Worm (Caenorhabditis elegans) whole organism, L4 larva: ENCODE data around the gene arrd-28.

ENCODE experiments used
- F26F4.8 ChIP-seq: fragments of 200-800 bp; sonication (Bioruptor generic); conservative IDR thresholded peaks from 2 replicates; pipeline ENCODE4 v1.3.6; 2022; ENCODE audit warnings: missing genetic modification characterization, missing compliant biosample characterization
- F37D6.2 ChIP-seq: sonication (generic microtip); optimal IDR thresholded peaks from 2 replicates; lab custom pipeline; 2016; ENCODE audit warnings: mild to moderate bottlenecking, missing genetic modification characterization, missing compliant biosample characterization
- F49E8.2 ChIP-seq: sonication (generic microtip); optimal IDR thresholded peaks from 2 replicates; lab custom pipeline; 2016; ENCODE audit warnings: missing compliant biosample characterization, mild to moderate bottlenecking, missing genetic modification characterization, borderline replicate concordance
- R02D3.7 ChIP-seq: fragments of 150-350 bp; sonication (generic microtip); optimal IDR thresholded peaks from 3 replicates; lab custom pipeline; 2014; ENCODE audit warnings: missing biosample characterization, missing genetic modification characterization
- T26A8.4 ChIP-seq: fragments of 200-800 bp; sonication (Bioruptor generic); IDR thresholded peaks from 2 replicates; pipeline ENCODE4 v1.3.6; 2022; ENCODE audit warnings: missing genetic modification characterization, missing compliant biosample characterization
- Y5F2A.4 ChIP-seq: fragments of 200-800 bp; sonication (Bioruptor generic); optimal IDR thresholded peaks from 2 replicates; lab custom pipeline; 2018; ENCODE audit warnings: mild to moderate bottlenecking, missing genetic modification characterization, missing compliant biosample characterization
- Y75B8A.6 ChIP-seq: fragments of 200-800 bp; sonication (Bioruptor generic); IDR thresholded peaks from 2 replicates; pipeline ENCODE4 v1.3.6; 2022; ENCODE audit warnings: missing genetic modification reagents, missing genetic modification characterization, missing compliant biosample characterization
- aha-1 ChIP-seq: fragments of 150-350 bp; peaks from one replicate; lab custom pipeline; 2014; ENCODE audit warnings: missing biosample characterization, missing genetic modification characterization
- ama-1 ChIP-seq: fragments of 150-350 bp; optimal IDR thresholded peaks from 2 replicates; lab custom pipeline; 2014; ENCODE audit warnings: inconsistent platforms, mixed read lengths
- ceh-28 ChIP-seq: fragments of 150-350 bp; optimal IDR thresholded peaks from 2 replicates; lab custom pipeline; 2014; ENCODE audit warnings: missing biosample characterization, missing genetic modification reagents, missing genetic modification characterization
- ceh-62 ChIP-seq: sonication (generic microtip); optimal IDR thresholded peaks from 2 replicates; lab custom pipeline; 2017; ENCODE audit warnings: missing biosample characterization, missing genetic modification characterization
- cey-2 ChIP-seq: sonication (generic microtip); optimal IDR thresholded peaks from 3 replicates; lab custom pipeline; 2017; ENCODE audit warnings: missing genetic modification characterization, mild to moderate bottlenecking, missing compliant biosample characterization, antibody characterized with exemption, borderline replicate concordance; ENCODE audit not compliant: insufficient read depth
- daf-16 ChIP-seq, 3 experiments: sonication (generic microtip); optimal IDR thresholded peaks; 2 replicates each; lab custom pipeline; 2016 to 2017; ENCODE audit warnings: missing genetic modification characterization in 3 of 3, missing genetic modification reagents in 3 of 3, mild to moderate bottlenecking in 2 of 3, missing compliant biosample characterization in 2 of 3, missing biosample characterization in 1 of 3, moderate library complexity in 1 of 3
- daf-19 ChIP-seq: fragments of 200-800 bp; sonication (Bioruptor generic); conservative IDR thresholded peaks from 2 replicates; pipeline ENCODE4 v1.3.6; 2022; ENCODE audit warnings: missing genetic modification characterization, missing compliant biosample characterization
- daf-8 ChIP-seq: fragments of 200-800 bp; sonication (Bioruptor generic); IDR thresholded peaks from 2 replicates; pipeline ENCODE4 v1.3.6; 2022; ENCODE audit warnings: missing genetic modification characterization, missing compliant biosample characterization
- dmd-6 ChIP-seq: fragments of 200-800 bp; sonication (Bioruptor generic); IDR thresholded peaks from 2 replicates; pipeline ENCODE4 v1.3.6; 2022; ENCODE audit warnings: missing genetic modification reagents, missing genetic modification characterization, missing compliant biosample characterization
- dpl-1 ChIP-seq: fragments of 150-350 bp; optimal IDR thresholded peaks from 2 replicates; lab custom pipeline; 2014; ENCODE audit warnings: missing biosample characterization, missing genetic modification reagents, missing genetic modification characterization
- duxl-1 ChIP-seq: sonication (generic microtip); optimal IDR thresholded peaks from 2 replicates; lab custom pipeline; 2016; ENCODE audit warnings: mild to moderate bottlenecking, missing genetic modification characterization, moderate library complexity, missing compliant biosample characterization; ENCODE audit not compliant: poor library complexity
- egl-27 ChIP-seq: sonication (generic microtip); optimal IDR thresholded peaks from 3 replicates; lab custom pipeline; 2017; ENCODE audit warnings: missing biosample characterization, missing genetic modification reagents, missing genetic modification characterization
- fkh-10 ChIP-seq: fragments of 150-350 bp; optimal IDR thresholded peaks from 2 replicates; lab custom pipeline; 2014; ENCODE audit warnings: missing biosample characterization, missing genetic modification reagents, missing genetic modification characterization
- hlh-30 ChIP-seq: sonication (generic microtip); optimal IDR thresholded peaks from 2 replicates; lab custom pipeline; 2017; ENCODE audit warnings: antibody characterized with exemption, mild to moderate bottlenecking, missing genetic modification characterization, missing compliant biosample characterization; ENCODE audit not compliant: insufficient read depth
- lin-38 ChIP-seq: fragments of 200-800 bp; sonication (Bioruptor generic); IDR thresholded peaks from 2 replicates; pipeline ENCODE4 v1.3.6; 2022; ENCODE audit warnings: missing genetic modification reagents, missing genetic modification characterization, missing compliant biosample characterization
- lir-3 ChIP-seq: sonication (generic microtip); optimal IDR thresholded peaks from 2 replicates; lab custom pipeline; 2016; ENCODE audit warnings: mild to moderate bottlenecking, missing genetic modification characterization, missing compliant biosample characterization
- lsy-2 ChIP-seq, 2 experiments: fragments of 150-350 bp in 1 of 2; sonication (generic microtip) in 1 of 2; optimal IDR thresholded peaks; 2 replicates each; lab custom pipeline; 2014 to 2017; ENCODE audit warnings: missing biosample characterization in 2 of 2, missing genetic modification characterization in 2 of 2
- madf-5 ChIP-seq, 2 experiments: fragments of 200-800 bp; sonication (Bioruptor generic); IDR thresholded peaks; 2 replicates each; pipeline ENCODE4 v1.3.6; 2022; ENCODE audit warnings: missing compliant biosample characterization in 2 of 2, missing genetic modification characterization in 2 of 2
- mdt-29 ChIP-seq: fragments of 200-800 bp; sonication (Bioruptor generic); IDR thresholded peaks from 2 replicates; pipeline ENCODE4 v1.3.6; 2022; ENCODE audit warnings: missing genetic modification reagents, missing genetic modification characterization, missing compliant biosample characterization
- mep-1 ChIP-seq: fragments of 150-350 bp; sonication (generic microtip); optimal IDR thresholded peaks from 3 replicates; lab custom pipeline; 2014; ENCODE audit warnings: missing biosample characterization, missing genetic modification characterization
- mxl-3 ChIP-seq: fragments of 200-800 bp; sonication (Bioruptor generic); optimal IDR thresholded peaks from 2 replicates; lab custom pipeline; 2018; ENCODE audit warnings: mild to moderate bottlenecking, missing genetic modification characterization, missing compliant biosample characterization
- nhr-237 ChIP-seq: sonication (generic microtip); optimal IDR thresholded peaks from 2 replicates; lab custom pipeline; 2017; ENCODE audit warnings: missing biosample characterization, missing genetic modification characterization
- nhr-25 ChIP-seq: sonication (generic microtip); optimal IDR thresholded peaks from 2 replicates; lab custom pipeline; 2017; ENCODE audit warnings: missing genetic modification characterization, mild to moderate bottlenecking, missing compliant biosample characterization, antibody characterized with exemption, moderate library complexity, borderline replicate concordance; ENCODE audit not compliant: insufficient read depth
- nhr-41 ChIP-seq: fragments of 200-800 bp; sonication (Bioruptor generic); IDR thresholded peaks from 2 replicates; pipeline ENCODE4 v1.3.6; 2022; ENCODE audit warnings: missing genetic modification reagents, missing genetic modification characterization, missing compliant biosample characterization
- nhr-48 ChIP-seq: sonication (generic microtip); optimal IDR thresholded peaks from 2 replicates; lab custom pipeline; 2016; ENCODE audit warnings: mild to moderate bottlenecking, missing genetic modification characterization, missing compliant biosample characterization
- nhr-77 ChIP-seq: fragments of 150-350 bp; optimal IDR thresholded peaks from 2 replicates; lab custom pipeline; 2014; ENCODE audit warnings: missing biosample characterization, missing genetic modification characterization
- php-3 ChIP-seq: fragments of 200-800 bp; sonication (Bioruptor generic); IDR thresholded peaks from 2 replicates; pipeline ENCODE4 v1.3.6; 2022; ENCODE audit warnings: missing genetic modification reagents, missing genetic modification characterization, missing compliant biosample characterization
- rbr-2 ChIP-seq: sonication (generic microtip); optimal IDR thresholded peaks from 2 replicates; lab custom pipeline; 2016; ENCODE audit warnings: missing genotype, missing genetic modification characterization, missing compliant biosample characterization
- skn-1 ChIP-seq: fragments of 150-350 bp; optimal IDR thresholded peaks from 2 replicates; lab custom pipeline; 2014; ENCODE audit warnings: missing biosample characterization, missing genetic modification characterization
- snpc-4 ChIP-seq: fragments of 150-350 bp; optimal IDR thresholded peaks from 2 replicates; lab custom pipeline; 2014; ENCODE audit warnings: missing biosample characterization, missing genetic modification characterization
- tag-97 ChIP-seq: fragments of 200-800 bp; sonication (Bioruptor generic); IDR thresholded peaks from 2 replicates; pipeline ENCODE4 v1.3.6; 2022; ENCODE audit warnings: missing genetic modification characterization, missing compliant biosample characterization
- tra-1 ChIP-seq: fragments of 200-800 bp; sonication (Bioruptor generic); IDR thresholded peaks from 2 replicates; pipeline ENCODE4 v1.3.6; 2022; ENCODE audit warnings: missing genetic modification reagents, missing genetic modification characterization, missing compliant biosample characterization
- unc-130 ChIP-seq: sonication (generic microtip); optimal IDR thresholded peaks from 2 replicates; lab custom pipeline; 2016; ENCODE audit warnings: missing genetic modification reagents, missing genetic modification characterization, missing compliant biosample characterization
- unc-62 ChIP-seq, 3 experiments: fragments of 150-350 bp in 1 of 3; sonication (generic microtip); optimal IDR thresholded peaks in 2 of 3; peaks in 1 of 3; 1 replicate in 1 of 3; 2 replicates in 2 of 3; lab custom pipeline; 2014 to 2017; ENCODE audit warnings: missing biosample characterization in 3 of 3, missing genetic modification characterization in 3 of 3, missing genetic modification reagents in 3 of 3, missing genotype in 1 of 3
- vab-7 ChIP-seq: fragments of 200-800 bp; sonication (Bioruptor generic); IDR thresholded peaks from 2 replicates; pipeline ENCODE4 v1.3.6; 2022; ENCODE audit warnings: missing genetic modification reagents, missing genetic modification characterization, missing compliant biosample characterization
- zfp-3 ChIP-seq: fragments of 200-800 bp; sonication (Bioruptor generic); conservative IDR thresholded peaks from 2 replicates; pipeline ENCODE4 v1.3.6; 2022; ENCODE audit warnings: missing genetic modification reagents, missing genetic modification characterization, missing compliant biosample characterization
- zip-2 ChIP-seq: fragments of 150-350 bp; optimal IDR thresholded peaks from 2 replicates; lab custom pipeline; 2014; ENCODE audit warnings: missing biosample characterization, missing genetic modification characterization

The arrd-28 gene

ce11 chrX:10183695-10184094, at the start of gene arrd-28:
TSS of gene arrd-28 (plus strand) at chrX:10183995.
- 0 out of 2 replicates have a peak, but pooled peaks have one; percentile 24 for TF ChIP-seq php-3 (GFP tag; lab: Robert Waterston, UW)
- TF ChIP-seq unc-130 (GFP tag; lab: Kevin White, UChicago), result no peak

DNA sequence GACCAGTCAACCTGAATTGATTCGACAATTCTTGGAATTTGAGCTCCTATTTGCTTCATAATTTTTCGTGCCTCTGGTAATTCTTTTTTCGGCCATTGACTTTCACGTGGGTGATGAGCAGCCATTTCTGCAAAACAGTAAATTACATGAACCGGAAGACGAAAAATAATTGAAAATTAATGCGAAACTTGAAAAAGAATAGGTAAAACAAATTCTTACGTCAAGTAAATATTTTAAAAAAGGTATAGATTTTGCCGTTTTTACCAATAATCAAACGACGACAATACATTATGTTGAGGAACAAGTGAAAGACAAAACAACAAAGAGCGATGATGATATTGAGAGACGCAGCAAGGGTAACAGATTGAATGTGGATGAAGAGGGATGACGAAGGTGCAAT, 45.3 kb upstream of the arrd-28 start, which contains the start of gene moc-1:
Gene moc-1 (minus strand): TSS at position 127 of the 400 bp plus-strand sequence.
- TF ChIP-seq daf-16 (GFP tag; optimal IDR thresholded peaks at IDR 0.05; lab: Kevin White, UChicago), result no peak
- TF ChIP-seq daf-16 (tag; optimal IDR thresholded peaks at IDR 0.05; lab: Kevin White, UChicago), result peak; percentile 19
- no peak for TF ChIP-seq zfp-3
- TF ChIP-seq unc-62 (GFP tag; optimal IDR thresholded peaks at IDR 0.05 in 1 of 2; lab: Kevin White, UChicago), result peak in 1 of 2 experiments; percentile 94
- TF ChIP-seq unc-62 (tag; optimal IDR thresholded peaks at IDR 0.05; lab: Kevin White, UChicago), result no peak

- TF ChIP-seq tag-97 (GFP tag; lab: Robert Waterston, UW) (0 out of 2 replicates have a peak, but pooled peaks have one; percentile 55), unc-62 (GFP tag; optimal IDR thresholded peaks at IDR 0.05 in 1 of 2; lab: Kevin White, UChicago) (peak in 1 of 2 experiments; percentile 45), unc-62 (tag; optimal IDR thresholded peaks at IDR 0.05; lab: Kevin White, UChicago) (no peak), F49E8.2 (tag; lab: Kevin White, UChicago) (no peak), lir-3 (tag; lab: Kevin White, UChicago) (no peak), egl-27 (tag; lab: Kevin White, UChicago) (no peak), aha-1 (tag; lab: Kevin White, UChicago) (peak; percentile 91), mep-1 (tag; lab: Kevin White, UChicago) (no peak), zfp-3 (0 out of 2 replicates have a peak, but pooled peaks have one; percentile 49), T26A8.4 (no peak), nhr-237 (no peak)
These were observed 42.5 kb upstream of the arrd-28 start for ce11 chrX:10141264-10141663.

ce11 chrX:10141963-10142431, 41.8 kb upstream of the arrd-28 start, which contains the start of gene oac-14:
TSS of gene oac-14 (minus strand) at chrX:10142013.
- TF ChIP-seq R02D3.7 (tag; lab: Kevin White, UChicago) (no peak), Y75B8A.6 (no peak), hlh-30 (peak; percentile 48), ceh-62 (tag; lab: Kevin White, UChicago) (no peak), dpl-1 (GFP tag; lab: Kevin White, UChicago) (no peak), vab-7 (GFP tag; lab: Robert Waterston, UW) (no peak), ama-1 (lab: Kevin White, UChicago) (no peak), ceh-28 (tag; lab: Kevin White, UChicago) (no peak), zip-2 (tag; lab: Kevin White, UChicago) (peak; percentile 38), madf-5 (GFP tag; IDR thresholded peaks at IDR 0.05; lab: Robert Waterston, UW) (no peak), fkh-10 (GFP tag; lab: Kevin White, UChicago) (no peak), nhr-77 (tag; lab: Kevin White, UChicago) (peak; percentile 87), mdt-29 (GFP tag; lab: Robert Waterston, UW) (peak; percentile 83), Y5F2A.4 (no peak), daf-8 (GFP tag; lab: Robert Waterston, UW) (no peak), rbr-2 (tag; lab: Kevin White, UChicago) (no peak), duxl-1 (tag; lab: Kevin White, UChicago) (no peak), mxl-3 (GFP tag; lab: Kevin White, UChicago) (no peak), skn-1 (tag; lab: Kevin White, UChicago) (no peak), tra-1 (GFP tag; lab: Robert Waterston, UW) (peak; percentile 81), nhr-41 (GFP tag; lab: Robert Waterston, UW) (no peak; the same call in 1 of the 2 replicates), cey-2 (tag; lab: Kevin White, UChicago) (no peak), F26F4.8 (GFP tag; lab: Robert Waterston, UW) (no peak), nhr-48 (tag; lab: Kevin White, UChicago) (peak; percentile 88), lin-38 (GFP tag; lab: Robert Waterston, UW) (no peak), snpc-4 (no peak), dmd-6 (GFP tag; lab: Robert Waterston, UW) (peak; percentile 95), F37D6.2 (tag; lab: Kevin White, UChicago) (no peak), nhr-25 (no peak), egl-27 (tag; lab: Kevin White, UChicago) (no peak), daf-19 (GFP tag; lab: Robert Waterston, UW) (no peak), lsy-2 (tag; optimal IDR thresholded peaks at IDR 0.05; lab: Kevin White, UChicago) (peak in 1 of 2 experiments; percentile 38)
